Fruit fly (Drosophila melanogaster): ENCODE measurements around the gene CG31855.

dm6 chr2L:13373435-13374242 is 4.6 kb downstream of the CG31855 start, which contains the start of the genes Bdp1 and CG6565:
- no peak for TF ChIP-seq CG13204 (GFP tag; optimal IDR thresholded peaks at IDR 0.05)
- TF ChIP-seq fd96Ca (GFP tag; IDR thresholded peaks at IDR 0.05), result peak; percentile 93
- peak; percentile 90 for TF ChIP-seq CG10348 (GFP tag; IDR thresholded peaks at IDR 0.05)
- TF ChIP-seq rn (GFP tag; IDR thresholded peaks at IDR 0.05), result peak; percentile 90
- TF ChIP-seq EcR (GFP tag; optimal IDR thresholded peaks at IDR 0.05), result no peak
- peak; percentile 97 for TF ChIP-seq CG9948 (tag; optimal IDR thresholded peaks at IDR 0.05)
- no peak for TF ChIP-seq D1 (tag; optimal IDR thresholded peaks at IDR 0.05)
- peak; percentile 90 for TF ChIP-seq Ets98B (GFP tag; IDR thresholded peaks at IDR 0.05)
- peak; percentile 97 for TF ChIP-seq CG14655 (GFP tag; optimal IDR thresholded peaks at IDR 0.05)
- peak; percentile 96 for TF ChIP-seq CG15710 (tag; optimal IDR thresholded peaks at IDR 0.05)
- peak; percentile 94 for TF ChIP-seq CG32121 (GFP tag; IDR thresholded peaks at IDR 0.05)
- TF ChIP-seq Pif1B (GFP tag; optimal IDR thresholded peaks at IDR 0.05), result peak; percentile 94
- no peak for TF ChIP-seq Pif1A (GFP tag; optimal IDR thresholded peaks at IDR 0.05)

All from whole organism, pupa.